Worm (Caenorhabditis elegans) whole organism, L4 larva: ENCODE data around the gene puf-8.

Source experiments
- Y48G9A.11 ChIP-seq: fragments of 200-800 bp; sonication (Bioruptor generic); IDR thresholded peaks from 2 replicates; pipeline ENCODE4 v1.3.6; 2022; ENCODE audit warnings: missing genetic modification reagents, missing genetic modification characterization, missing compliant biosample characterization
- ZK337.2 ChIP-seq: fragments of 200-800 bp; sonication (Bioruptor generic); IDR thresholded peaks from 2 replicates; pipeline ENCODE4 v1.3.6; 2022; ENCODE audit warnings: missing genetic modification reagents, missing genetic modification characterization, missing compliant biosample characterization
- aha-1 ChIP-seq: fragments of 150-350 bp; peaks from one replicate; lab custom pipeline; 2014; ENCODE audit warnings: missing biosample characterization, missing genetic modification characterization
- aly-2 ChIP-seq: sonication (generic microtip); optimal IDR thresholded peaks from 2 replicates; lab custom pipeline; 2018; ENCODE audit warnings: missing biosample characterization, missing genetic modification characterization
- ama-1 ChIP-seq: fragments of 150-350 bp; optimal IDR thresholded peaks from 2 replicates; lab custom pipeline; 2014; ENCODE audit warnings: inconsistent platforms, mixed read lengths
- arid-1 ChIP-seq: fragments of 200-800 bp; sonication (Bioruptor generic); conservative IDR thresholded peaks from 2 replicates; pipeline ENCODE4 v1.3.6; 2022; ENCODE audit warnings: missing genetic modification reagents, missing genetic modification characterization, missing compliant biosample characterization
- ceh-20 ChIP-seq: fragments of 200-800 bp; sonication (Bioruptor generic); IDR thresholded peaks from 2 replicates; pipeline ENCODE4 v1.3.6; 2022; ENCODE audit warnings: missing genetic modification reagents, missing genetic modification characterization, missing compliant biosample characterization
- ceh-28 ChIP-seq: fragments of 150-350 bp; optimal IDR thresholded peaks from 2 replicates; lab custom pipeline; 2014; ENCODE audit warnings: missing biosample characterization, missing genetic modification reagents, missing genetic modification characterization
- ceh-82 ChIP-seq: sonication (generic microtip); optimal IDR thresholded peaks from 2 replicates; lab custom pipeline; 2017; ENCODE audit warnings: missing biosample characterization, missing genetic modification characterization
- daf-12 ChIP-seq: fragments of 150-350 bp; optimal IDR thresholded peaks from 2 replicates; lab custom pipeline; 2014; ENCODE audit warnings: missing biosample characterization, missing genetic modification reagents, missing genetic modification characterization
- daf-16 ChIP-seq, 3 experiments: sonication (generic microtip); optimal IDR thresholded peaks; 2 replicates each; lab custom pipeline; 2016 to 2017; ENCODE audit warnings: missing genetic modification characterization in 3 of 3, missing genetic modification reagents in 3 of 3, mild to moderate bottlenecking in 2 of 3, missing compliant biosample characterization in 2 of 3, missing biosample characterization in 1 of 3, moderate library complexity in 1 of 3
- daf-8 ChIP-seq: fragments of 200-800 bp; sonication (Bioruptor generic); IDR thresholded peaks from 2 replicates; pipeline ENCODE4 v1.3.6; 2022; ENCODE audit warnings: missing genetic modification characterization, missing compliant biosample characterization
- dmd-6 ChIP-seq: fragments of 200-800 bp; sonication (Bioruptor generic); IDR thresholded peaks from 2 replicates; pipeline ENCODE4 v1.3.6; 2022; ENCODE audit warnings: missing genetic modification reagents, missing genetic modification characterization, missing compliant biosample characterization
- dmd-8 ChIP-seq: fragments of 200-800 bp; sonication (Bioruptor generic); IDR thresholded peaks from 2 replicates; pipeline ENCODE4 v1.3.6; 2022; ENCODE audit warnings: missing genetic modification characterization, missing compliant biosample characterization
- duxl-1 ChIP-seq: sonication (generic microtip); optimal IDR thresholded peaks from 2 replicates; lab custom pipeline; 2016; ENCODE audit warnings: mild to moderate bottlenecking, missing genetic modification characterization, moderate library complexity, missing compliant biosample characterization; ENCODE audit not compliant: poor library complexity
- dve-1 ChIP-seq: sonication (generic microtip); optimal IDR thresholded peaks from 2 replicates; lab custom pipeline; 2017; ENCODE audit warnings: antibody characterized with exemption, mild to moderate bottlenecking, missing genetic modification characterization, missing compliant biosample characterization; ENCODE audit not compliant: insufficient read depth
- fkh-10 ChIP-seq: fragments of 150-350 bp; optimal IDR thresholded peaks from 2 replicates; lab custom pipeline; 2014; ENCODE audit warnings: missing biosample characterization, missing genetic modification reagents, missing genetic modification characterization
- fos-1 ChIP-seq: fragments of 150-350 bp; optimal IDR thresholded peaks from 2 replicates; lab custom pipeline; 2014; ENCODE audit warnings: missing biosample characterization, missing genetic modification characterization
- hlh-11 ChIP-seq: fragments of 200-800 bp; sonication (Bioruptor generic); optimal IDR thresholded peaks from 2 replicates; lab custom pipeline; 2018; ENCODE audit warnings: mild to moderate bottlenecking, missing genetic modification characterization, missing compliant biosample characterization
- hmg-1.1 ChIP-seq: fragments of 200-800 bp; sonication (Bioruptor generic); IDR thresholded peaks from 2 replicates; pipeline ENCODE4 v1.3.6; 2022; ENCODE audit warnings: missing genetic modification reagents, missing genetic modification characterization, missing compliant biosample characterization
- lin-1 ChIP-seq: fragments of 200-800 bp; sonication (Bioruptor generic); IDR thresholded peaks from 2 replicates; pipeline ENCODE4 v1.3.6; 2022; ENCODE audit warnings: missing genetic modification reagents, missing genetic modification characterization, missing compliant biosample characterization
- lin-15B ChIP-seq: fragments of 150-350 bp; sonication (generic microtip); optimal IDR thresholded peaks from 3 replicates; lab custom pipeline; 2014; ENCODE audit warnings: missing biosample characterization, missing genetic modification characterization
- lin-29 ChIP-seq: fragments of 200-800 bp; sonication (Bioruptor generic); IDR thresholded peaks from 2 replicates; pipeline ENCODE4 v1.3.6; 2022; ENCODE audit warnings: missing genetic modification reagents, missing genetic modification characterization, missing compliant biosample characterization
- lir-3 ChIP-seq: sonication (generic microtip); optimal IDR thresholded peaks from 2 replicates; lab custom pipeline; 2016; ENCODE audit warnings: mild to moderate bottlenecking, missing genetic modification characterization, missing compliant biosample characterization
- madf-5 ChIP-seq, 2 experiments: fragments of 200-800 bp; sonication (Bioruptor generic); IDR thresholded peaks; 2 replicates each; pipeline ENCODE4 v1.3.6; 2022; ENCODE audit warnings: missing compliant biosample characterization in 2 of 2, missing genetic modification characterization in 2 of 2
- madf-9 ChIP-seq: fragments of 200-800 bp; sonication (Bioruptor generic); conservative IDR thresholded peaks from 2 replicates; pipeline ENCODE4 v1.3.6; 2022; ENCODE audit warnings: missing genetic modification reagents, missing genetic modification characterization, missing compliant biosample characterization
- mdl-1 ChIP-seq, 2 experiments: fragments of 150-350 bp in 1 of 2; sonication (generic microtip) in 1 of 2; optimal IDR thresholded peaks; 2 replicates each; lab custom pipeline; 2014 to 2017; ENCODE audit warnings: missing biosample characterization in 2 of 2, missing genetic modification characterization in 2 of 2
- mep-1 ChIP-seq: fragments of 150-350 bp; sonication (generic microtip); optimal IDR thresholded peaks from 3 replicates; lab custom pipeline; 2014; ENCODE audit warnings: missing biosample characterization, missing genetic modification characterization
- mes-2 ChIP-seq: sonication (generic microtip); optimal IDR thresholded peaks from 2 replicates; lab custom pipeline; 2016; ENCODE audit warnings: missing genotype, mild to moderate bottlenecking, missing genetic modification characterization, missing compliant biosample characterization; ENCODE audit not compliant: poor library complexity, severe bottlenecking
- mxl-2 ChIP-seq: fragments of 200-800 bp; sonication (Bioruptor generic); conservative IDR thresholded peaks from 2 replicates; pipeline ENCODE4 v1.3.6; 2022; ENCODE audit warnings: missing genetic modification reagents, missing genetic modification characterization, missing compliant biosample characterization
- mxl-3 ChIP-seq: fragments of 200-800 bp; sonication (Bioruptor generic); optimal IDR thresholded peaks from 2 replicates; lab custom pipeline; 2018; ENCODE audit warnings: mild to moderate bottlenecking, missing genetic modification characterization, missing compliant biosample characterization
- nhr-10 ChIP-seq: fragments of 150-350 bp; optimal IDR thresholded peaks from 2 replicates; lab custom pipeline; 2014; ENCODE audit warnings: missing biosample characterization, missing genetic modification characterization
- nhr-102 ChIP-seq: sonication (generic microtip); optimal IDR thresholded peaks from 2 replicates; lab custom pipeline; 2016; ENCODE audit warnings: mild to moderate bottlenecking, missing genetic modification characterization, moderate library complexity, missing compliant biosample characterization
- nhr-28 ChIP-seq: fragments of 150-350 bp; optimal IDR thresholded peaks from 2 replicates; lab custom pipeline; 2014; ENCODE audit warnings: missing biosample characterization, missing genetic modification characterization
- nhr-48 ChIP-seq: sonication (generic microtip); optimal IDR thresholded peaks from 2 replicates; lab custom pipeline; 2016; ENCODE audit warnings: mild to moderate bottlenecking, missing genetic modification characterization, missing compliant biosample characterization
- pqm-1 ChIP-seq: sonication (generic microtip); optimal IDR thresholded peaks from 2 replicates; lab custom pipeline; 2017; ENCODE audit warnings: missing biosample characterization, missing genetic modification characterization
- rbr-2 ChIP-seq: sonication (generic microtip); optimal IDR thresholded peaks from 2 replicates; lab custom pipeline; 2016; ENCODE audit warnings: missing genotype, missing genetic modification characterization, missing compliant biosample characterization
- saeg-2 ChIP-seq: fragments of 200-800 bp; sonication (Bioruptor generic); IDR thresholded peaks from 2 replicates; pipeline ENCODE4 v1.3.6; 2022; ENCODE audit warnings: missing genetic modification reagents, missing genetic modification characterization, missing compliant biosample characterization
- sdz-12 ChIP-seq: fragments of 200-800 bp; sonication (Bioruptor generic); optimal IDR thresholded peaks from 2 replicates; lab custom pipeline; 2018; ENCODE audit warnings: mild to moderate bottlenecking, missing genetic modification characterization, missing compliant biosample characterization
- spr-1 ChIP-seq: sonication (generic microtip); optimal IDR thresholded peaks from 2 replicates; lab custom pipeline; 2016; ENCODE audit warnings: mild to moderate bottlenecking, missing genetic modification characterization, missing compliant biosample characterization
- spr-3 ChIP-seq: fragments of 200-800 bp; sonication (Bioruptor generic); optimal IDR thresholded peaks from 2 replicates; lab custom pipeline; 2018; ENCODE audit warnings: mild to moderate bottlenecking, missing genetic modification characterization, missing compliant biosample characterization
- tag-97 ChIP-seq: fragments of 200-800 bp; sonication (Bioruptor generic); IDR thresholded peaks from 2 replicates; pipeline ENCODE4 v1.3.6; 2022; ENCODE audit warnings: missing genetic modification characterization, missing compliant biosample characterization
- unc-130 ChIP-seq: sonication (generic microtip); optimal IDR thresholded peaks from 2 replicates; lab custom pipeline; 2016; ENCODE audit warnings: missing genetic modification reagents, missing genetic modification characterization, missing compliant biosample characterization
- unc-62 ChIP-seq, 3 experiments: fragments of 150-350 bp in 1 of 3; sonication (generic microtip); optimal IDR thresholded peaks in 2 of 3; peaks in 1 of 3; 1 replicate in 1 of 3; 2 replicates in 2 of 3; lab custom pipeline; 2014 to 2017; ENCODE audit warnings: missing biosample characterization in 3 of 3, missing genetic modification characterization in 3 of 3, missing genetic modification reagents in 3 of 3, missing genotype in 1 of 3
- zip-11 ChIP-seq: fragments of 200-800 bp; sonication (Bioruptor generic); IDR thresholded peaks from 2 replicates; pipeline ENCODE4 v1.3.6; 2022; ENCODE audit warnings: missing genetic modification characterization, missing compliant biosample characterization
- ztf-7 ChIP-seq: fragments of 150-350 bp; optimal IDR thresholded peaks from 2 replicates; lab custom pipeline; 2014; ENCODE audit warnings: missing biosample characterization, missing genetic modification characterization

puf-8 gene

DNA sequence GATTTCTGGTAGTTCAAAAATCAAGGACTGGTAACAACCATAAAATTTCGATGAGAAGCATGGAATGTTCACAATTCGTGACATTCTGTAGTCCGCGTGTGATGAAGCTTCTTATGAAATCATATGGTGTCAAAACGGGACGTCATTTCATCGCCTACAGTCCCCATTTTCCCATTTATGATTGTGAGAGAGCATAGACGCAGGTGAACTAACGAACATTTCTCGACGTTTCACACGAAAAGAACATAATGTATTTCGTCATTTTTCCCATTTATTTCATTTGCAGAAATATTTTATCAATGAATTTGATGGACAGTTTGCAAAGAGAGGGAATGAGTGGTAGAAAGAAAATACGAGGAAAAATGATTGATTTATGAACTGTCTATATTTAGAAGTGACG, 10.9 kb downstream of the puf-8 start (continued):
- TF ChIP-seq duxl-1 (tag; lab: Kevin White, UChicago) (no peak), mep-1 (tag; lab: Kevin White, UChicago) (no peak), madf-9 (GFP tag; lab: Robert Waterston, UW) (no peak), ama-1 (lab: Kevin White, UChicago) (no peak), unc-62 (GFP tag; optimal IDR thresholded peaks at IDR 0.05 in 1 of 2; lab: Kevin White, UChicago) (no peak), unc-62 (tag; optimal IDR thresholded peaks at IDR 0.05; lab: Kevin White, UChicago) (no peak), lin-15B (no peak), nhr-10 (tag; lab: Kevin White, UChicago) (no peak), fkh-10 (GFP tag; lab: Kevin White, UChicago) (no peak), ztf-7 (tag; lab: Kevin White, UChicago) (no peak), daf-8 (GFP tag; lab: Robert Waterston, UW) (no peak), nhr-102 (tag; lab: Kevin White, UChicago) (no peak), spr-3 (GFP tag; lab: Kevin White, UChicago) (no peak), spr-1 (tag; lab: Kevin White, UChicago) (no peak), nhr-28 (tag; lab: Kevin White, UChicago) (peak; percentile 78), nhr-48 (tag; lab: Kevin White, UChicago) (no peak), madf-5 (GFP tag; IDR thresholded peaks at IDR 0.05; lab: Robert Waterston, UW) (no peak), mes-2 (no peak), unc-130 (GFP tag; lab: Kevin White, UChicago) (no peak), pqm-1 (tag; lab: Kevin White, UChicago) (peak; percentile 20)

DNA sequence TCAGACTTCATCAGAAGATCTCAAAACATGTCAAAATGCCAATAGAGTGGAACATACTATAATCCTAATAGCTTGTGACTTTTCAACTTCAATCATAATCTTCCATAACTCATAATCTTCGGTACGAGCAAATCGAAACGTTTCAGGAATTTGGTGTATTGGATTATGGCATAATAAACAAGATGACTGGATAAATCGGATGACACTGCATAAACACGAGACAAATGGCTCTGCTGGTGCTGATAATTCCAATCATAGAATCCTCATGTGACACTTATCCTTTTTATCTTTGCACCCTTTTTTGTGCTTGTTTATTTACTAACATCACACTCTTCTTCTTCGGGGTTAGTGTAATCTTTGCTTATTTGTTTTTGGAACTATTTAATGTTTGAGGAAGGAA, 15.0 kb downstream of the puf-8 start:
- TF ChIP-seq ceh-28 (tag; lab: Kevin White, UChicago): no peak
- peak; percentile 84 for TF ChIP-seq aha-1 (tag; lab: Kevin White, UChicago)

DNA sequence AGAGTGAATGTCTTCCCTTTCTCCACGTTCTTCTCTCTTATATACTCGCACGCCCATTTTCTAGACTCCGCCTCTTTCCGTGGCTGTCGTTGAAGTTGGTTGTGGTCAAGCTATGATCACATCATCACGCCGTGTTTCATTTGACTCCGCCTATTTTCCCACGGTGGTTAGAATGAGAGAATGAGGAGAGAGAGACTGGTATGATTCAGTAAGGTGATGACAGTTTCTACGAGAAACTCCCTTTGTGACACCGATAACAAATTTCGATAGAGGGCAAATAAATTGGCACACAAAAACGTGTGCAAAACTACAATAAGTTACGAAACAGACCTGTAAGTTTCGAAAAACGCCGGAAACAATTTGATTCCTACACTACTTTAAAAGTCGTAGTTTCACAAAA, 17.5 kb downstream of the puf-8 start:
- TF ChIP-seq ZK337.2 (GFP tag; lab: Robert Waterston, UW): no peak
- TF ChIP-seq Y48G9A.11 (GFP tag; lab: Robert Waterston, UW): no peak
- peak in 1 of 2 experiments; percentile 38 for TF ChIP-seq mdl-1 (tag; optimal IDR thresholded peaks at IDR 0.05; lab: Kevin White, UChicago)
- no peak for TF ChIP-seq nhr-10 (tag; lab: Kevin White, UChicago)
- TF ChIP-seq dmd-6: peak; percentile 65
- TF ChIP-seq daf-12: no peak
- no peak for TF ChIP-seq ztf-7 (tag; lab: Kevin White, UChicago)
- peak; percentile 29 for TF ChIP-seq mxl-3 (GFP tag; lab: Kevin White, UChicago)
- no peak for TF ChIP-seq ceh-20 (GFP tag; lab: Robert Waterston, UW)
- peak; percentile 21 for TF ChIP-seq pqm-1 (tag; lab: Kevin White, UChicago)
- peak; percentile 36 for TF ChIP-seq hlh-11
- TF ChIP-seq ceh-82 (tag; lab: Kevin White, UChicago): no peak
- TF ChIP-seq ama-1 (lab: Kevin White, UChicago): no peak
- no peak for TF ChIP-seq lir-3
- no peak for TF ChIP-seq rbr-2 (tag; lab: Kevin White, UChicago)
- TF ChIP-seq zip-11 (GFP tag; lab: Robert Waterston, UW): no peak
- no peak for TF ChIP-seq dve-1 (tag; lab: Kevin White, UChicago)
- peak; percentile 82 for TF ChIP-seq nhr-28 (tag; lab: Kevin White, UChicago)
- TF ChIP-seq lin-1 (GFP tag; lab: Robert Waterston, UW): no peak
- TF ChIP-seq mxl-2 (GFP tag; lab: Robert Waterston, UW): no peak
- no peak for TF ChIP-seq sdz-12 (GFP tag; lab: Kevin White, UChicago)
- no peak for TF ChIP-seq lin-29 (GFP tag; lab: Robert Waterston, UW)
- no peak for TF ChIP-seq dmd-8 (GFP tag; lab: Robert Waterston, UW)
- no peak for TF ChIP-seq tag-97 (GFP tag; lab: Robert Waterston, UW)
- no peak for TF ChIP-seq unc-130 (GFP tag; lab: Kevin White, UChicago)
- no peak for TF ChIP-seq saeg-2 (GFP tag; lab: Robert Waterston, UW)
- TF ChIP-seq hmg-1.1 (GFP tag; lab: Robert Waterston, UW): no peak
- no peak for TF ChIP-seq arid-1
- TF ChIP-seq unc-62 (GFP tag; optimal IDR thresholded peaks at IDR 0.05 in 1 of 2; lab: Kevin White, UChicago): peak in 1 of 2 experiments; percentile 59
- TF ChIP-seq unc-62 (tag; optimal IDR thresholded peaks at IDR 0.05; lab: Kevin White, UChicago): no peak
- no peak for TF ChIP-seq aly-2
- no peak for TF ChIP-seq fos-1 (tag; lab: Kevin White, UChicago)
- no peak for TF ChIP-seq nhr-48 (tag; lab: Kevin White, UChicago)
- no peak for TF ChIP-seq daf-16 (GFP tag; optimal IDR thresholded peaks at IDR 0.05; lab: Kevin White, UChicago)
- TF ChIP-seq daf-16 (tag; optimal IDR thresholded peaks at IDR 0.05; lab: Kevin White, UChicago): peak; percentile 3
- no peak for TF ChIP-seq daf-8 (GFP tag; lab: Robert Waterston, UW)
